Fruit fly (Drosophila melanogaster) whole organism, embryonic: ENCODE data around the gene Rpn9.

Source experiments
- Asciz ChIP-seq: fragments of 200-800 bp; sonication (Bioruptor generic); optimal IDR thresholded peaks from 2 replicates; lab custom pipeline; 2017; ENCODE audit warnings: missing biosample characterization, mild to moderate bottlenecking, missing genetic modification characterization, missing genetic modification reagents
- Atf6 ChIP-seq: fragments of 200-800 bp; sonication (Bioruptor generic); IDR thresholded peaks from 2 replicates; pipeline ENCODE4 v1.3.6; 2022; ENCODE audit warnings: missing biosample characterization, missing genetic modification characterization
- Bdp1 ChIP-seq: fragments of 200-800 bp; sonication (Bioruptor generic); optimal IDR thresholded peaks from 3 replicates; lab custom pipeline; 2016; ENCODE audit warnings: missing biosample characterization, missing genetic modification characterization
- CG12071 ChIP-seq: fragments of 200-800 bp; sonication (Bioruptor generic); optimal IDR thresholded peaks from 3 replicates; lab custom pipeline; 2018; ENCODE audit warnings: missing biosample characterization, mild to moderate bottlenecking, missing genetic modification characterization
- CG12104 ChIP-seq: fragments of 200-800 bp; sonication (Bioruptor generic); optimal IDR thresholded peaks from 3 replicates; lab custom pipeline; 2016; ENCODE audit warnings: missing biosample characterization, missing genetic modification characterization
- CG15073 ChIP-seq: fragments of 200-800 bp; sonication (Bioruptor generic); optimal IDR thresholded peaks from 2 replicates; lab custom pipeline; 2016; ENCODE audit warnings: missing biosample characterization, missing genetic modification characterization
- CG16815 ChIP-seq: fragments of 200-800 bp; sonication (Bioruptor generic); optimal IDR thresholded peaks from 3 replicates; lab custom pipeline; 2017; ENCODE audit warnings: missing biosample characterization, mild to moderate bottlenecking, missing genetic modification characterization
- CG17328 ChIP-seq: fragments of 200-800 bp; sonication (Bioruptor generic); IDR thresholded peaks from 2 replicates; pipeline ENCODE4 v1.3.6; 2022; ENCODE audit warnings: missing biosample characterization, missing genetic modification characterization
- CG17359 ChIP-seq: fragments of 200-800 bp; sonication (Bioruptor generic); optimal IDR thresholded peaks from 3 replicates; lab custom pipeline; 2018; ENCODE audit warnings: missing biosample characterization, mild to moderate bottlenecking, missing genetic modification characterization, moderate library complexity
- CG1832 ChIP-seq: fragments of 200-800 bp; sonication (Bioruptor generic); optimal IDR thresholded peaks from 2 replicates; lab custom pipeline; 2017; ENCODE audit warnings: missing biosample characterization, mild to moderate bottlenecking, missing genetic modification characterization, inconsistent platforms
- CG2875 ChIP-seq: fragments of 200-800 bp; sonication (Bioruptor generic); optimal IDR thresholded peaks from 2 replicates; lab custom pipeline; 2017; ENCODE audit warnings: missing biosample characterization, mild to moderate bottlenecking, missing genetic modification characterization, missing genetic modification reagents
- CG3163 ChIP-seq: fragments of 200-800 bp; sonication (Bioruptor generic); optimal IDR thresholded peaks from 3 replicates; lab custom pipeline; 2016; ENCODE audit warnings: missing biosample characterization, missing genetic modification characterization
- CG33557 ChIP-seq: fragments of 200-800 bp; sonication (Bioruptor generic); optimal IDR thresholded peaks from 2 replicates; lab custom pipeline; 2019; ENCODE audit warnings: missing biosample characterization, mild to moderate bottlenecking, missing genetic modification characterization, moderate library complexity
- CG3838 ChIP-seq: fragments of 200-800 bp; sonication (Bioruptor generic); optimal IDR thresholded peaks from 3 replicates; lab custom pipeline; 2016; ENCODE audit warnings: missing biosample characterization, missing genetic modification characterization
- CG4820 ChIP-seq: fragments of 200-800 bp; sonication (Bioruptor generic); optimal IDR thresholded peaks from 3 replicates; lab custom pipeline; 2016; ENCODE audit warnings: missing biosample characterization, missing genetic modification characterization
- CG7271 ChIP-seq: fragments of 200-800 bp; sonication (Bioruptor generic); optimal IDR thresholded peaks from 2 replicates; lab custom pipeline; 2018; ENCODE audit warnings: missing biosample characterization, mild to moderate bottlenecking, missing genetic modification characterization, moderate library complexity
- CG7556 ChIP-seq: fragments of 200-800 bp; sonication (Bioruptor generic); optimal IDR thresholded peaks from 2 replicates; lab custom pipeline; 2017; ENCODE audit warnings: missing biosample characterization, mild to moderate bottlenecking, missing genetic modification characterization
- CG7963 ChIP-seq: fragments of 200-800 bp; sonication (Bioruptor generic); IDR thresholded peaks from 3 replicates; pipeline ENCODE4 v1.3.6; 2022; ENCODE audit warnings: missing biosample characterization, missing genetic modification characterization; ENCODE audit not compliant: partially characterized antibody
- CG8281 ChIP-seq: fragments of 200-800 bp; sonication (Bioruptor generic); optimal IDR thresholded peaks from 2 replicates; lab custom pipeline; 2018; ENCODE audit warnings: missing biosample characterization, mild to moderate bottlenecking, missing genetic modification characterization, moderate library complexity
- CG8359 ChIP-seq: fragments of 200-800 bp; sonication (Bioruptor generic); optimal IDR thresholded peaks from 2 replicates; lab custom pipeline; 2017; ENCODE audit warnings: missing biosample characterization, mild to moderate bottlenecking, missing genetic modification characterization, borderline replicate concordance
- CG8478 ChIP-seq: fragments of >200 bp; optimal IDR thresholded peaks from 2 replicates; lab custom pipeline; 2018
- CG8924 ChIP-seq: fragments of 200-800 bp; optimal IDR thresholded peaks from 3 replicates; lab custom pipeline; 2019; ENCODE audit warnings: missing biosample characterization, mild to moderate bottlenecking, missing genetic modification characterization, moderate library complexity
- CG9215 ChIP-seq: fragments of 200-800 bp; sonication (Bioruptor generic); IDR thresholded peaks from 2 replicates; pipeline ENCODE4 v1.3.6; 2022; ENCODE audit warnings: missing biosample characterization, missing genetic modification characterization
- CG9727 ChIP-seq: fragments of 200-800 bp; sonication (Bioruptor generic); optimal IDR thresholded peaks from 3 replicates; lab custom pipeline; 2017; ENCODE audit warnings: missing biosample characterization, mild to moderate bottlenecking, missing genetic modification characterization
- CG9797 ChIP-seq: fragments of 200-800 bp; sonication (Bioruptor generic); optimal IDR thresholded peaks from 3 replicates; lab custom pipeline; 2018; ENCODE audit warnings: missing biosample characterization, mild to moderate bottlenecking, missing genetic modification characterization
- CG9876 ChIP-seq: fragments of 200-800 bp; sonication (Bioruptor generic); optimal IDR thresholded peaks from 2 replicates; lab custom pipeline; 2016; ENCODE audit warnings: missing biosample characterization, missing genetic modification characterization
- Doc2 ChIP-seq: fragments of 200-800 bp; sonication (Bioruptor generic); IDR thresholded peaks from 2 replicates; pipeline ENCODE4 v1.3.6; 2022; ENCODE audit warnings: missing biosample characterization, missing genetic modification characterization
- ERR ChIP-seq: fragments of 200-800 bp; sonication (Bioruptor generic); optimal IDR thresholded peaks from 2 replicates; lab custom pipeline; 2016; ENCODE audit warnings: missing biosample characterization, missing genetic modification characterization
- Fer2 ChIP-seq: fragments of 200-800 bp; sonication (Bioruptor generic); optimal IDR thresholded peaks from 2 replicates; lab custom pipeline; 2018; ENCODE audit warnings: missing biosample characterization, mild to moderate bottlenecking, missing genetic modification characterization, moderate library complexity
- H2.0 ChIP-seq: fragments of 200-800 bp; sonication (Bioruptor generic); IDR thresholded peaks from 2 replicates; pipeline ENCODE4 v1.3.6; 2022; ENCODE audit warnings: missing biosample characterization, missing genetic modification characterization
- HLH4C ChIP-seq: fragments of 200-800 bp; sonication (Bioruptor generic); IDR thresholded peaks from 3 replicates; pipeline ENCODE4 v1.3.6; 2022; ENCODE audit warnings: missing biosample characterization, missing genetic modification characterization; ENCODE audit not compliant: partially characterized antibody
- Med ChIP-seq: fragments of 200-800 bp; sonication (Bioruptor generic); peaks from one replicate; lab custom pipeline; 2016; ENCODE audit warnings: missing biosample characterization, missing genetic modification characterization, mild to moderate bottlenecking, inconsistent platforms, moderate library complexity
- NFAT ChIP-seq: fragments of 200-800 bp; sonication (Bioruptor generic); IDR thresholded peaks from 2 replicates; pipeline ENCODE4 v1.3.6; 2022; ENCODE audit warnings: missing biosample characterization, missing genetic modification characterization
- Sry-δ ChIP-seq: fragments of 200-800 bp; sonication (Bioruptor generic); optimal IDR thresholded peaks from 2 replicates; lab custom pipeline; 2016; ENCODE audit warnings: missing biosample characterization, missing genetic modification characterization
- TFAM ChIP-seq: fragments of 200-800 bp; sonication (Bioruptor generic); optimal IDR thresholded peaks from 2 replicates; lab custom pipeline; 2017; ENCODE audit warnings: missing biosample characterization, missing genetic modification characterization, inconsistent platforms
- amos ChIP-seq: fragments of 200-800 bp; sonication (Bioruptor generic); IDR thresholded peaks from 2 replicates; pipeline ENCODE4 v1.3.6; 2022; ENCODE audit warnings: missing biosample characterization, missing genetic modification characterization; ENCODE audit not compliant: partially characterized antibody
- br ChIP-seq: fragments of >200 bp; optimal IDR thresholded peaks from 2 replicates; lab custom pipeline; 2017
- dpn ChIP-seq, 2 experiments: fragments of 200-800 bp; sonication (Bioruptor generic); optimal IDR thresholded peaks; 3 replicates each; lab custom pipeline; 2016; ENCODE audit warnings: missing biosample characterization in 2 of 2, missing genetic modification characterization in 2 of 2
- gfzf ChIP-seq: fragments of 200-800 bp; sonication (Bioruptor generic); optimal IDR thresholded peaks from 2 replicates; lab custom pipeline; 2016; ENCODE audit warnings: missing biosample characterization, mild to moderate bottlenecking, missing genetic modification characterization, moderate library complexity
- grn ChIP-seq: fragments of 200-800 bp; sonication (Bioruptor generic); optimal IDR thresholded peaks from 3 replicates; lab custom pipeline; 2017; ENCODE audit warnings: missing biosample characterization, missing genetic modification characterization
- ham ChIP-seq: fragments of 200-800 bp; sonication (Bioruptor generic); IDR thresholded peaks from 2 replicates; pipeline ENCODE4 v1.3.6; 2022; ENCODE audit warnings: missing biosample characterization, missing genetic modification characterization
- lbe ChIP-seq: fragments of 200-800 bp; sonication (Bioruptor generic); optimal IDR thresholded peaks from 2 replicates; lab custom pipeline; 2016; ENCODE audit warnings: missing biosample characterization, mild to moderate bottlenecking, missing genetic modification characterization
- p53 ChIP-seq: fragments of 200-800 bp; sonication (Bioruptor generic); optimal IDR thresholded peaks from 2 replicates; lab custom pipeline; 2016; ENCODE audit warnings: missing biosample characterization, missing genetic modification characterization
- pzg ChIP-seq: fragments of 200-800 bp; sonication (Bioruptor generic); optimal IDR thresholded peaks from 3 replicates; lab custom pipeline; 2018; ENCODE audit warnings: missing biosample characterization, mild to moderate bottlenecking, missing genetic modification characterization, moderate library complexity
- rib ChIP-seq: fragments of 200-800 bp; sonication (Bioruptor generic); IDR thresholded peaks from 2 replicates; pipeline ENCODE4 v1.3.6; 2022; ENCODE audit warnings: missing biosample characterization, missing genetic modification characterization
- sisA ChIP-seq: fragments of 200-800 bp; sonication (Bioruptor generic); IDR thresholded peaks from 2 replicates; pipeline ENCODE4 v1.3.6; 2022; ENCODE audit warnings: missing biosample characterization, missing genetic modification characterization
- ssp ChIP-seq: fragments of 200-800 bp; sonication (Bioruptor generic); IDR thresholded peaks from 2 replicates; pipeline ENCODE4 v1.3.6; 2022; ENCODE audit warnings: missing biosample characterization, missing genetic modification characterization
- stc ChIP-seq: fragments of 200-800 bp; sonication (Bioruptor generic); IDR thresholded peaks from 2 replicates; pipeline ENCODE4 v1.3.6; 2022; ENCODE audit warnings: missing biosample characterization, missing genetic modification characterization
- tap ChIP-seq: fragments of 200-800 bp; optimal IDR thresholded peaks from 3 replicates; lab custom pipeline; 2019; ENCODE audit warnings: missing biosample characterization, mild to moderate bottlenecking, missing genetic modification characterization, moderate library complexity
- trh ChIP-seq: fragments of 200-800 bp; sonication (Bioruptor generic); optimal IDR thresholded peaks from 2 replicates; lab custom pipeline; 2016; ENCODE audit warnings: missing biosample characterization, missing genetic modification characterization
- wdn ChIP-seq: fragments of 200-800 bp; sonication (Bioruptor generic); IDR thresholded peaks from 2 replicates; pipeline ENCODE4 v1.3.6; 2022; ENCODE audit warnings: missing biosample characterization, missing genetic modification characterization

Rpn9 gene

DNA sequence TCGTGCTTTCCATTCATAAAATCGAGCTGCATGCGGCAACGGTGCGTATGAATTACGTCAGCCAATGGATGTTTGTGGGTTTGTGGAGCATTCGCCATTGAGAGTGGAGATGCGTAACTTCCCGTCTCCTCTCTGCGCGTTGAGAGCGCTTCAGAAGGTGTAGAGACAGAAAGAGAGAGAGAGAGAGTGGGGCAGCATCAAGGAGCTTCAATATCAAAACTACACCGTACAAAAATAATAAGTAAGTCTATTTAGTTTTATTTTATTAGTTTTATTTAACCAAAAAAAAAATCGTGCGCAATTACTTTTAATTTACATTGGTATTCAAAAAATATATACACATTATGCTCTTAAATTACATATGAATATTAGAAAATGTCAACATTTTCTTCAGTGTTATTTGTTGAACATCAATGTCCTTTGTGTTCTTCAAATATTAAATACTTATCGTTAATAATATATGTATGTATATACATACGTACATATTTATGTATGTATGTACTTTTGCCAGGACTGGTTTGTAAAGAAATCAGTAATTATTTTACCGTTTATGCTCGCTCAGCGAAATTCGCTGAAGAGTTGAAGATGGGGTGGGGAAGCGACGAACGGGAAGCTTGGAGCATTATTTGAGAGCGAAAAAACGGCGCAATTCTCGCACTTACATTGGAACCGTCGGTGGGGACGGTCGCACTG, 10.4 kb downstream of the Rpn9 start, which contains the start of gene CG10365 (continued):
- TF ChIP-seq CG9215 (GFP tag; lab: Robert Waterston, UW) (peak; percentile 81), wdn (GFP tag; lab: Robert Waterston, UW) (peak; percentile 70), grn (GFP tag; lab: Kevin White, UChicago) (no peak), CG7963 (no peak), TFAM (GFP tag; lab: Kevin White, UChicago) (peak; percentile 21), ERR (no peak), Sry-δ (GFP tag; lab: Kevin White, UChicago) (no peak), Asciz (peak; percentile 87), tap (tag; lab: Kevin White, UChicago) (peak; percentile 71), CG33557 (GFP tag; lab: Kevin White, UChicago) (no peak), H2.0 (GFP tag; lab: Robert Waterston, UW) (peak; percentile 82), CG2875 (GFP tag; lab: Kevin White, UChicago) (peak; percentile 33), pzg (GFP tag; lab: Kevin White, UChicago) (no peak), CG8359 (GFP tag; lab: Kevin White, UChicago) (no peak), CG3163 (no peak), br (no peak), sisA (GFP tag; lab: Robert Waterston, UW) (peak; percentile 76), Bdp1 (no peak), amos (no peak), NFAT (peak; percentile 50; the same call in 1 of the 2 replicates), CG7271 (no peak), ssp (GFP tag; lab: Robert Waterston, UW) (peak; percentile 65), Doc2 (GFP tag; lab: Robert Waterston, UW) (no peak), CG15073 (GFP tag; lab: Kevin White, UChicago) (no peak), lbe (GFP tag; lab: Kevin White, UChicago) (peak; percentile 3), Med (peak; percentile 76), CG3838 (GFP tag; lab: Kevin White, UChicago) (peak; percentile 6), CG17328 (GFP tag; lab: Robert Waterston, UW) (peak; percentile 85), CG9876 (no peak), gfzf (GFP tag; lab: Kevin White, UChicago) (no peak), CG8478 (no peak), ham (GFP tag; lab: Robert Waterston, UW) (no peak), rib (GFP tag; lab: Robert Waterston, UW) (peak; percentile 12; the same call in 1 of the 2 replicates), CG9727 (GFP tag; lab: Kevin White, UChicago) (peak; percentile 92), CG12071 (GFP tag; lab: Kevin White, UChicago) (no peak), HLH4C (GFP tag; lab: Robert Waterston, UW) (no peak), CG9797 (GFP tag; lab: Kevin White, UChicago) (no peak), CG17359 (tag; lab: Kevin White, UChicago) (peak; percentile 93), CG4820 (GFP tag; lab: Kevin White, UChicago) (peak; percentile 49), trh (peak; percentile 34), CG12104 (GFP tag; lab: Kevin White, UChicago) (peak; percentile 74), CG1832 (GFP tag; lab: Kevin White, UChicago) (no peak), dpn (GFP tag; optimal IDR thresholded peaks at IDR 0.05; lab: Kevin White, UChicago) (peak in 1 of 2 experiments; percentile 86), stc (peak; percentile 90), Atf6 (peak; percentile 94), p53 (GFP tag; lab: Kevin White, UChicago) (no peak), Fer2 (tag; lab: Kevin White, UChicago) (peak; percentile 75), CG8924 (tag; lab: Kevin White, UChicago) (peak; percentile 85), CG16815 (GFP tag; lab: Kevin White, UChicago) (peak; percentile 45), CG7556 (GFP tag; lab: Kevin White, UChicago) (peak; percentile 96), CG8281 (tag; lab: Kevin White, UChicago) (peak; percentile 64)
